Fruit fly (Drosophila melanogaster): ENCODE measurements around the gene CG14227.

CG14227 gene

DNA sequence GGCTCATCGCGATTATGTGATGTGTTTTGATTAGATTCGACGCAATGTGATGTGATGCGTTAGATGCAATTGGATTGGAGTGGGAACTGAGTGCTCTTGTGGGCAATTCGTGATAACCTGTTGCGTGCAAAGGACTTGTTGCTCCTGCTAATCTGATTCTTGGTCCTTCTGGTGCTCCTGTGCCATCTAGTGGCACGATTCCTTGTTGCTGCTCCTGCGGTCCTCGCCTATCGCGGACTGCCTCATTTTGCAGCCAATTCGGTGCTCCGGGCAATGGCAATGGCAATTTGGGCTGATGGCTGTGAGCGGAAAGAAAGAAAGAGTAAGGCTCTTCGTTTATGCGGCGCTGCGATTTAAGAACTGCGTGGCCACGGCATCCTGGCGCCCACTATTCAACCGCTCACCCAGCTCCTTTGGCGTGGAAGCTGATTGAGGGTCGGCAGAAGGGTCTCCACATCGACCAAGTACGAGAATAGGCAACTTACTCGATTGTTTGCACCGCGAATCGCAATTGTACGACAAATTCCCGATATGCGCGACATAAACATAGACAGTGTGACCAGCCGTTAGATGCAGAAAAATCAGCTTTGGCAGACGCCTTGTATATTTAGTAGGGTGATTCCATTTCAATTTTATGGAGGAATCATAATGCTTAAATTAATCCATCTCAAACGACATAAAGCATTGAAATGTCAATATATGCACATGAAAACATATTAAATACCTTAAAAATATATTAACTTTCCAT is 4.4 kb upstream of the CG14227 start, which contains the start of gene Mer:
Gene Mer (minus strand): TSS at position 550 of the 748 bp plus-strand sequence.
- TF ChIP-seq CG31627 (GFP tag; optimal IDR thresholded peaks at IDR 0.05) (peak; percentile 88), CG11902 (GFP tag; optimal IDR thresholded peaks at IDR 0.05) (peak; percentile 62), CG34406 (GFP tag; optimal IDR thresholded peaks at IDR 0.05) (peak; percentile 78), salr (GFP tag; optimal IDR thresholded peaks at IDR 0.05) (peak in 1 of 2 experiments; percentile 72), Sox14 (GFP tag; optimal IDR thresholded peaks at IDR 0.05) (peak; percentile 88), CG32006 (GFP tag; optimal IDR thresholded peaks at IDR 0.05) (peak; percentile 89), CG15336 (GFP tag; IDR thresholded peaks at IDR 0.05) (peak; percentile 91), Sox15 (GFP tag; optimal IDR thresholded peaks at IDR 0.05) (peak; percentile 73), spab (GFP tag; optimal IDR thresholded peaks at IDR 0.05) (peak; percentile 65), esn (GFP tag; optimal IDR thresholded peaks at IDR 0.05) (peak; percentile 88), CG8119 (GFP tag; IDR thresholded peaks at IDR 0.05) (peak; percentile 86), CG6276 (GFP tag; optimal IDR thresholded peaks at IDR 0.05) (no peak), OdsH (GFP tag; optimal IDR thresholded peaks at IDR 0.05) (peak; percentile 84), CG6808 (GFP tag; optimal IDR thresholded peaks at IDR 0.05) (peak; percentile 84), acj6 (GFP tag; optimal IDR thresholded peaks at IDR 0.05) (peak; percentile 86), svp (GFP tag) (no peak), achi (GFP tag; optimal IDR thresholded peaks at IDR 0.05) (peak; percentile 83), Eip93F (GFP tag; optimal IDR thresholded peaks at IDR 0.05) (peak; percentile 62), Hr4 (GFP tag; optimal IDR thresholded peaks at IDR 0.05) (peak; percentile 86), Sox102F (GFP tag; optimal IDR thresholded peaks at IDR 0.05) (peak; percentile 81), eg (GFP tag; IDR thresholded peaks at IDR 0.05) (peak; percentile 92), CG10631 (GFP tag; optimal IDR thresholded peaks at IDR 0.05) (peak; percentile 66), Ets21C (GFP tag; optimal IDR thresholded peaks at IDR 0.05) (peak; percentile 76), CG7368 (GFP tag; optimal IDR thresholded peaks at IDR 0.05) (peak; percentile 92), pdm3 (GFP tag; optimal IDR thresholded peaks at IDR 0.05) (peak; percentile 23), CG3919 (GFP tag; optimal IDR thresholded peaks at IDR 0.05) (peak; percentile 87), ss (GFP tag; optimal IDR thresholded peaks at IDR 0.05) (peak; percentile 81 to 85), Ets96B (tag; optimal IDR thresholded peaks at IDR 0.05) (peak; percentile 82), net (GFP tag; optimal IDR thresholded peaks at IDR 0.05) (peak; percentile 91), CG8319 (GFP tag; optimal IDR thresholded peaks at IDR 0.05) (peak; percentile 69), CG11762 (GFP tag; optimal IDR thresholded peaks at IDR 0.05; ENCODE audit: insufficient read depth) (peak; percentile 59), lz (GFP tag; optimal IDR thresholded peaks at IDR 0.05) (peak; percentile 92), CG6854 (GFP tag; optimal IDR thresholded peaks at IDR 0.05) (peak; percentile 83), Eip78C (GFP tag) (peak; percentile 94), CG10669 (GFP tag; optimal IDR thresholded peaks at IDR 0.05) (peak; percentile 82), Blimp-1 (GFP tag; optimal IDR thresholded peaks at IDR 0.05) (peak; percentile 67), CG16779 (tag; optimal IDR thresholded peaks at IDR 0.05) (peak; percentile 80), Met (GFP tag; optimal IDR thresholded peaks at IDR 0.05) (peak; percentile 18), CG6792 (GFP tag; optimal IDR thresholded peaks at IDR 0.05) (peak; percentile 87), vri (GFP tag; optimal IDR thresholded peaks at IDR 0.05) (no peak), topi (GFP tag; optimal IDR thresholded peaks at IDR 0.05) (peak; percentile 90), CG8632 (GFP tag; optimal IDR thresholded peaks at IDR 0.05) (peak; percentile 80), CG4318 (GFP tag; optimal IDR thresholded peaks at IDR 0.05) (no peak), CG1621 (tag; optimal IDR thresholded peaks at IDR 0.05) (peak; percentile 84), Eip75B (GFP tag; optimal IDR thresholded peaks at IDR 0.05) (peak; percentile 83), Hr38 (GFP tag; optimal IDR thresholded peaks at IDR 0.05) (no peak), Gug (GFP tag; IDR thresholded peaks at IDR 0.05) (peak; percentile 80), CG3032 (tag; optimal IDR thresholded peaks at IDR 0.05) (peak; percentile 82), CG11294 (GFP tag; IDR thresholded peaks at IDR 0.05) (peak; percentile 72), CG9139 (GFP tag; optimal IDR thresholded peaks at IDR 0.05) (no peak), dac (GFP tag; optimal IDR thresholded peaks at IDR 0.05) (peak; percentile 79)
